Fruit fly (Drosophila melanogaster): ENCODE data around the gene pigs.

Gene pigs

dm6 chrX:6624977-6625591 lies 25.2 kb downstream of the pigs start:
- TF ChIP-seq ey (GFP tag; optimal IDR thresholded peaks at IDR 0.05), result peak; percentile 36
- no peak for TF ChIP-seq pan (optimal IDR thresholded peaks at IDR 0.05)
- no peak for TF ChIP-seq psq (GFP tag; optimal IDR thresholded peaks at IDR 0.05)
- TF ChIP-seq Abd-B (GFP tag; optimal IDR thresholded peaks at IDR 0.05), result no peak
- TF ChIP-seq usp (GFP tag; optimal IDR thresholded peaks at IDR 0.05), result no peak
- no peak for TF ChIP-seq sage (GFP tag; optimal IDR thresholded peaks at IDR 0.05)
- TF ChIP-seq h (GFP tag; optimal IDR thresholded peaks at IDR 0.05), result peak; percentile 22
- TF ChIP-seq N (GFP tag; optimal IDR thresholded peaks at IDR 0.05), result no peak
- peak; percentile 11 for TF ChIP-seq woc (GFP tag; optimal IDR thresholded peaks at IDR 0.05)
- peak; percentile 27 for TF ChIP-seq rgr (GFP tag; optimal IDR thresholded peaks at IDR 0.05)
- peak in 1 of 2 experiments; percentile 33 for TF ChIP-seq foxo (GFP tag; optimal IDR thresholded peaks at IDR 0.05)
- no peak for TF ChIP-seq CrebA (GFP tag; optimal IDR thresholded peaks at IDR 0.05; ENCODE audit: borderline replicate concordance)
- no peak for TF ChIP-seq GATAd (GFP tag; optimal IDR thresholded peaks at IDR 0.05)
- no peak for TF ChIP-seq Vsx2 (GFP tag; optimal IDR thresholded peaks at IDR 0.05; ENCODE audit: partially characterized antibody)
- TF ChIP-seq Hr78 (GFP tag; optimal IDR thresholded peaks at IDR 0.05), result no peak
- no peak for TF ChIP-seq Mio (GFP tag; optimal IDR thresholded peaks at IDR 0.05)
- TF ChIP-seq fru (GFP tag; optimal IDR thresholded peaks at IDR 0.05), result peak; percentile 29
- no peak for TF ChIP-seq Jra (GFP tag; optimal IDR thresholded peaks at IDR 0.05)
- TF ChIP-seq sv (GFP tag; optimal IDR thresholded peaks at IDR 0.05), result no peak

- TF ChIP-seq sv (GFP tag; optimal IDR thresholded peaks at IDR 0.05) (no peak), br (GFP tag; optimal IDR thresholded peaks at IDR 0.05) (no peak), HLH106 (tag; optimal IDR thresholded peaks at IDR 0.05) (no peak)
Measured at dm6 chrX:6631885-6632284, 32.0 kb downstream of the pigs start.

dm6 chrX:6633659-6634058 lies 33.8 kb downstream of the pigs start, which contains the start of gene CG14443:
Gene CG14443 (plus strand): TSS chrX:6633959.
- TF ChIP-seq N (GFP tag; optimal IDR thresholded peaks at IDR 0.05) (no peak), Hr83 (GFP tag; optimal IDR thresholded peaks at IDR 0.05; ENCODE audit: poor library complexity, severe bottlenecking) (no peak), Vsx2 (GFP tag; optimal IDR thresholded peaks at IDR 0.05; ENCODE audit: partially characterized antibody) (no peak), jim (GFP tag; optimal IDR thresholded peaks at IDR 0.05) (no peak), CrebA (GFP tag; optimal IDR thresholded peaks at IDR 0.05; ENCODE audit: borderline replicate concordance) (no peak), h (GFP tag; optimal IDR thresholded peaks at IDR 0.05) (no peak), Rel (GFP tag; optimal IDR thresholded peaks at IDR 0.05) (no peak), Rel (tag; optimal IDR thresholded peaks at IDR 0.05) (no peak), Abd-B (GFP tag; optimal IDR thresholded peaks at IDR 0.05) (no peak)

dm6 chrX:6638123-6638522 lies 38.3 kb downstream of the pigs start:
- no peak for TF ChIP-seq psq (GFP tag; optimal IDR thresholded peaks at IDR 0.05)
- no peak for TF ChIP-seq br (GFP tag; optimal IDR thresholded peaks at IDR 0.05)
- TF ChIP-seq dmrt93B (GFP tag; optimal IDR thresholded peaks at IDR 0.05), result no peak

- TF ChIP-seq fru (GFP tag; optimal IDR thresholded peaks at IDR 0.05) (peak; percentile 38), dmrt93B (GFP tag; optimal IDR thresholded peaks at IDR 0.05) (no peak), ey (GFP tag; optimal IDR thresholded peaks at IDR 0.05) (peak; percentile 39), foxo (GFP tag; optimal IDR thresholded peaks at IDR 0.05) (peak in 1 of 2 experiments; percentile 56), h (GFP tag; optimal IDR thresholded peaks at IDR 0.05) (peak; percentile 7)
Measured at dm6 chrX:6641602-6642001, 41.7 kb downstream of the pigs start.

dm6 chrX:6642593-6643257 lies 42.9 kb downstream of the pigs start:
- no peak for TF ChIP-seq dsf (GFP tag; optimal IDR thresholded peaks at IDR 0.05; ENCODE audit: borderline replicate concordance)
- TF ChIP-seq OdsH (GFP tag; optimal IDR thresholded peaks at IDR 0.05), result peak; percentile 52
- TF ChIP-seq ey (GFP tag; optimal IDR thresholded peaks at IDR 0.05), result peak; percentile 61
- no peak for TF ChIP-seq Abd-B (GFP tag; optimal IDR thresholded peaks at IDR 0.05)
- no peak for TF ChIP-seq sage (GFP tag; optimal IDR thresholded peaks at IDR 0.05)
- TF ChIP-seq HLH106 (tag; optimal IDR thresholded peaks at IDR 0.05), result peak; percentile 65
- TF ChIP-seq tai (GFP tag; optimal IDR thresholded peaks at IDR 0.05), result no peak
- no peak for TF ChIP-seq Hnf4 (GFP tag; optimal IDR thresholded peaks at IDR 0.05)
- no peak for TF ChIP-seq lola (GFP tag; optimal IDR thresholded peaks at IDR 0.05)
- TF ChIP-seq usp (GFP tag; optimal IDR thresholded peaks at IDR 0.05), result no peak
- no peak for TF ChIP-seq pan (optimal IDR thresholded peaks at IDR 0.05)
- TF ChIP-seq dl (GFP tag; optimal IDR thresholded peaks at IDR 0.05; ENCODE audit: insufficient read depth in 1 of 2, partially characterized antibody in 2 of 2), result no peak
- TF ChIP-seq Rel (GFP tag; optimal IDR thresholded peaks at IDR 0.05), result no peak
- no peak for TF ChIP-seq Rel (tag; optimal IDR thresholded peaks at IDR 0.05)
- TF ChIP-seq Mio (GFP tag; optimal IDR thresholded peaks at IDR 0.05), result no peak
- TF ChIP-seq br (GFP tag; optimal IDR thresholded peaks at IDR 0.05), result peak; percentile 44
- no peak for TF ChIP-seq Dfd (GFP tag; optimal IDR thresholded peaks at IDR 0.05)
- no peak for TF ChIP-seq Myc (optimal IDR thresholded peaks at IDR 0.05)
- peak; percentile 69 for TF ChIP-seq fru (GFP tag; optimal IDR thresholded peaks at IDR 0.05)
- no peak for TF ChIP-seq jim (GFP tag; optimal IDR thresholded peaks at IDR 0.05)
- TF ChIP-seq N (GFP tag; optimal IDR thresholded peaks at IDR 0.05), result no peak
- TF ChIP-seq brk (GFP tag; optimal IDR thresholded peaks at IDR 0.05), result no peak
- TF ChIP-seq h (GFP tag; optimal IDR thresholded peaks at IDR 0.05), result peak; percentile 54
- TF ChIP-seq dmrt93B (GFP tag; optimal IDR thresholded peaks at IDR 0.05), result no peak
- no peak for TF ChIP-seq CrebA (GFP tag; optimal IDR thresholded peaks at IDR 0.05; ENCODE audit: borderline replicate concordance)
- no peak for TF ChIP-seq Hr83 (GFP tag; optimal IDR thresholded peaks at IDR 0.05; ENCODE audit: poor library complexity, severe bottlenecking)
